Worm (Caenorhabditis elegans): ENCODE measurements around the gene pfd-5.

The pfd-5 gene

DNA sequence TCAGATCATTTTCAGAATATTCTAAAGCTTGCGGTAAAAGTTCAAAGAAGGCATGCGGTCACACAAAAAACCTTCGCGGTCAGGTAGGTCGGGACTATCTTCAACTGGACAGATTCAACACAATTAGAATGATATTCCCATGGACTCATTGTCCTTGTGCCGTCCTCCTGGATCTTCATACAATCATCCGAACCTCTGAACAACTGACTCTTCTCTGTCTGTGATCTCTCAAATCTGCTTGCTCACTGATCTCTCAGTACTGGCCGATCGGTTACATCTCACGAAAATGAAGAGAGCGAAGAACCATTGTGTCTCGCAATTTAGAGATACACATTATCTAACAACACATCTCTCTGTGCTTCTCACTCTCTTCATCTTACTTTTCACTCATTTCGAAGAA is 16.8 kb upstream of the pfd-5 start:
- TF ChIP-seq fkh-8 (tag; optimal IDR thresholded peaks at IDR 0.05) (no peak), unc-86 (tag; optimal IDR thresholded peaks at IDR 0.05) (no peak), snu-23 (GFP tag; optimal IDR thresholded peaks at IDR 0.05) (peak; percentile 9), blmp-1 (tag; optimal IDR thresholded peaks at IDR 0.05) (no peak), ceh-8 (GFP tag; optimal IDR thresholded peaks at IDR 0.05) (no peak), sptf-1 (tag; optimal IDR thresholded peaks at IDR 0.05) (no peak), unc-98 (GFP tag; IDR thresholded peaks at IDR 0.05) (no peak), lsy-2 (tag; optimal IDR thresholded peaks at IDR 0.05) (peak in 1 of 2 experiments; percentile 41), skn-1 (tag; optimal IDR thresholded peaks at IDR 0.05) (no peak), ama-1 (optimal IDR thresholded peaks at IDR 0.05) (no peak), nhr-28 (tag; optimal IDR thresholded peaks at IDR 0.05) (no peak), ces-1 (GFP tag; optimal IDR thresholded peaks at IDR 0.05) (no peak), lin-13 (GFP tag; optimal IDR thresholded peaks at IDR 0.05) (no peak), egl-13 (tag; optimal IDR thresholded peaks at IDR 0.05) (no peak), vab-15 (tag; optimal IDR thresholded peaks at IDR 0.05) (no peak), efl-1 (optimal IDR thresholded peaks at IDR 0.05) (no peak), efl-1 (GFP tag; optimal IDR thresholded peaks at IDR 0.05 in 1 of 2) (peak in 1 of 2 experiments; percentile 44), F16B12.6 (tag; optimal IDR thresholded peaks at IDR 0.05) (no peak), elt-2 (tag; optimal IDR thresholded peaks at IDR 0.05) (no peak), efl-3 (GFP tag; optimal IDR thresholded peaks at IDR 0.05) (no peak), rnt-1 (tag; optimal IDR thresholded peaks at IDR 0.05) (peak; percentile 63), zag-1 (tag; optimal IDR thresholded peaks at IDR 0.05) (no peak), ceh-88 (GFP tag; IDR thresholded peaks at IDR 0.05) (no peak), irx-1 (tag; optimal IDR thresholded peaks at IDR 0.05) (no peak), mep-1 (tag; optimal IDR thresholded peaks at IDR 0.05) (no peak), ets-5 (GFP tag; IDR thresholded peaks at IDR 0.05) (no peak), nhr-85 (tag) (no peak), mab-9 (GFP tag; IDR thresholded peaks at IDR 0.05) (no peak), ztf-11 (tag; optimal IDR thresholded peaks at IDR 0.05) (no peak), mdl-1 (tag; optimal IDR thresholded peaks at IDR 0.05) (no peak), nhr-20 (tag; optimal IDR thresholded peaks at IDR 0.05) (no peak), isw-1 (GFP tag; IDR thresholded peaks at IDR 0.05) (no peak), swsn-7 (tag; optimal IDR thresholded peaks at IDR 0.05) (no peak), sox-4 (tag; optimal IDR thresholded peaks at IDR 0.05) (no peak), Y116A8C.19 (tag; optimal IDR thresholded peaks at IDR 0.05; ENCODE audit: borderline replicate concordance) (no peak), nhr-19 (GFP tag; conservative IDR thresholded peaks at IDR 0.05) (0 out of 2 replicates have a peak, but pooled peaks have one; percentile 6), tlp-1 (tag; optimal IDR thresholded peaks at IDR 0.05) (no peak), lin-39 (tag; optimal IDR thresholded peaks at IDR 0.05) (no peak), elt-3 (tag; optimal IDR thresholded peaks at IDR 0.05) (no peak), hpl-2 (GFP tag; optimal IDR thresholded peaks at IDR 0.05) (no peak), grh-1 (GFP tag; IDR thresholded peaks at IDR 0.05) (no peak), zip-4 (GFP tag; optimal IDR thresholded peaks at IDR 0.05) (no peak), pax-3 (tag; optimal IDR thresholded peaks at IDR 0.05) (no peak), nhr-76 (tag; optimal IDR thresholded peaks at IDR 0.05) (no peak), lin-14 (GFP tag; optimal IDR thresholded peaks at IDR 0.05) (peak; percentile 62), xbp-1 (tag; optimal IDR thresholded peaks at IDR 0.05) (no peak), C16A3.4 (tag; optimal IDR thresholded peaks at IDR 0.05) (no peak), lin-35 (GFP tag; optimal IDR thresholded peaks at IDR 0.05) (peak in 1 of 2 experiments; percentile 13), egl-27 (tag; optimal IDR thresholded peaks at IDR 0.05) (no peak), nhr-71 (tag; optimal IDR thresholded peaks at IDR 0.05) (peak; percentile 49), fos-1 (tag; optimal IDR thresholded peaks at IDR 0.05) (no peak), C04F5.9 (tag; optimal IDR thresholded peaks at IDR 0.05) (no peak), nhr-47 (tag; optimal IDR thresholded peaks at IDR 0.05) (no peak), ceh-90 (tag; optimal IDR thresholded peaks at IDR 0.05) (no peak), ztf-4 (tag; optimal IDR thresholded peaks at IDR 0.05) (no peak)

All from whole organism, L1 larva.